Worm (Caenorhabditis elegans) whole organism, L2 larva: ENCODE measurements around the gene K09C6.2.

Experiments
- C34F6.9 ChIP-seq: fragments of 150-350 bp; optimal IDR thresholded peaks from 2 replicates; lab custom pipeline; 2014; ENCODE audit warnings: missing biosample characterization, missing genetic modification characterization
- F13H6.1 ChIP-seq: sonication (generic microtip); optimal IDR thresholded peaks from 2 replicates; lab custom pipeline; 2016; ENCODE audit warnings: missing genetic modification characterization, missing compliant biosample characterization
- R02D3.7 ChIP-seq: fragments of 150-350 bp; optimal IDR thresholded peaks from 2 replicates; lab custom pipeline; 2014; ENCODE audit warnings: missing biosample characterization, missing genetic modification characterization
- aly-2 ChIP-seq: fragments of 150-350 bp; optimal IDR thresholded peaks from 2 replicates; lab custom pipeline; 2014; ENCODE audit warnings: missing biosample characterization, missing genetic modification characterization
- ama-1 ChIP-seq: fragments of 150-350 bp; optimal IDR thresholded peaks from 2 replicates; lab custom pipeline; 2018; ENCODE audit warnings: inconsistent platforms
- ceh-16 ChIP-seq: fragments of 150-350 bp; optimal IDR thresholded peaks from 2 replicates; lab custom pipeline; 2014; ENCODE audit warnings: missing biosample characterization, missing genetic modification characterization
- crh-2 ChIP-seq: sonication (generic microtip); optimal IDR thresholded peaks from 2 replicates; lab custom pipeline; 2017; ENCODE audit warnings: missing biosample characterization, missing genetic modification characterization
- dmd-4 ChIP-seq: sonication (generic microtip); optimal IDR thresholded peaks from 2 replicates; lab custom pipeline; 2017; ENCODE audit warnings: missing biosample characterization, missing genetic modification characterization
- egl-27 ChIP-seq: sonication (generic microtip); optimal IDR thresholded peaks from 3 replicates; lab custom pipeline; 2017; ENCODE audit warnings: missing biosample characterization, missing genetic modification reagents, missing genetic modification characterization
- elt-1 ChIP-seq: fragments of 150-350 bp; optimal IDR thresholded peaks from 2 replicates; lab custom pipeline; 2014; ENCODE audit warnings: missing biosample characterization, missing genetic modification characterization
- elt-3 ChIP-seq: sonication (generic microtip); optimal IDR thresholded peaks from 2 replicates; lab custom pipeline; 2017; ENCODE audit warnings: missing biosample characterization, missing genetic modification characterization
- fos-1 ChIP-seq: fragments of 150-350 bp; optimal IDR thresholded peaks from 2 replicates; lab custom pipeline; 2014; ENCODE audit warnings: missing biosample characterization, missing genetic modification characterization
- gmeb-1 ChIP-seq: fragments of 150-350 bp; optimal IDR thresholded peaks from 2 replicates; lab custom pipeline; 2014; ENCODE audit warnings: missing biosample characterization, missing genetic modification characterization
- lin-11 ChIP-seq: fragments of 150-350 bp; sonication (generic microtip); optimal IDR thresholded peaks from 2 replicates; lab custom pipeline; 2014; ENCODE audit warnings: missing biosample characterization, missing genetic modification characterization, inconsistent platforms, mixed read lengths
- lin-13 ChIP-seq: fragments of 150-350 bp; optimal IDR thresholded peaks from 2 replicates; lab custom pipeline; 2014; ENCODE audit warnings: missing biosample characterization, missing genetic modification reagents, missing genetic modification characterization
- lin-39 ChIP-seq: fragments of 150-350 bp; optimal IDR thresholded peaks from 2 replicates; lab custom pipeline; 2014; ENCODE audit warnings: missing biosample characterization, missing genetic modification reagents, missing genetic modification characterization
- lsy-2 ChIP-seq, 2 experiments: fragments of 150-350 bp in 1 of 2; sonication (generic microtip) in 1 of 2; optimal IDR thresholded peaks; 2 replicates each; lab custom pipeline; 2014 to 2017; ENCODE audit warnings: missing biosample characterization in 2 of 2, missing genetic modification characterization in 2 of 2
- mab-5 ChIP-seq: fragments of 150-350 bp; optimal IDR thresholded peaks from 2 replicates; lab custom pipeline; 2014; ENCODE audit warnings: missing biosample characterization, missing genetic modification characterization
- mdl-1 ChIP-seq, 2 experiments: fragments of 150-350 bp in 1 of 2; sonication (generic microtip) in 1 of 2; optimal IDR thresholded peaks; 2 replicates each; lab custom pipeline; 2017; ENCODE audit warnings: missing biosample characterization in 2 of 2, missing genetic modification characterization in 2 of 2
- nhr-129 ChIP-seq: fragments of 150-350 bp; optimal IDR thresholded peaks from 2 replicates; lab custom pipeline; 2014; ENCODE audit warnings: missing biosample characterization, missing genetic modification characterization
- nhr-21 ChIP-seq: fragments of 150-350 bp; optimal IDR thresholded peaks from 2 replicates; lab custom pipeline; 2014; ENCODE audit warnings: missing biosample characterization, missing genetic modification characterization
- nhr-23 ChIP-seq: fragments of 150-350 bp; optimal IDR thresholded peaks from 2 replicates; lab custom pipeline; 2014; ENCODE audit warnings: missing biosample characterization, missing genetic modification reagents, missing genetic modification characterization
- nhr-237 ChIP-seq: fragments of 150-350 bp; optimal IDR thresholded peaks from 2 replicates; lab custom pipeline; 2014; ENCODE audit warnings: missing biosample characterization, missing genetic modification characterization
- nhr-77 ChIP-seq: fragments of 150-350 bp; optimal IDR thresholded peaks from 2 replicates; lab custom pipeline; 2014; ENCODE audit warnings: missing biosample characterization, missing genetic modification characterization
- peb-1 ChIP-seq: fragments of 150-350 bp; optimal IDR thresholded peaks from 2 replicates; lab custom pipeline; 2014; ENCODE audit warnings: missing biosample characterization, missing genetic modification characterization
- sem-4 ChIP-seq: fragments of 150-350 bp; optimal IDR thresholded peaks from 2 replicates; lab custom pipeline; 2014; ENCODE audit warnings: missing biosample characterization, missing genetic modification reagents, missing genetic modification characterization
- sma-3 ChIP-seq: sonication (generic microtip); optimal IDR thresholded peaks from 2 replicates; lab custom pipeline; 2016; ENCODE audit warnings: missing genetic modification reagents, missing genetic modification characterization, missing compliant biosample characterization
- sma-9 ChIP-seq, 2 experiments: fragments of 150-350 bp in 1 of 2; sonication (generic microtip) in 1 of 2; optimal IDR thresholded peaks; 2 replicates each; lab custom pipeline; 2014 to 2016; ENCODE audit warnings: missing genetic modification characterization in 2 of 2, mild to moderate bottlenecking in 1 of 2, missing biosample characterization in 1 of 2, missing compliant biosample characterization in 1 of 2, missing genetic modification reagents in 1 of 2, moderate library complexity in 1 of 2
- unc-55 ChIP-seq: fragments of 150-350 bp; sonication (generic microtip); optimal IDR thresholded peaks from 3 replicates; lab custom pipeline; 2014; ENCODE audit warnings: missing biosample characterization, missing genetic modification reagents, missing genetic modification characterization
- unc-62 ChIP-seq: fragments of 150-350 bp; optimal IDR thresholded peaks from 2 replicates; lab custom pipeline; 2014; ENCODE audit warnings: missing biosample characterization, missing genetic modification reagents, missing genetic modification characterization
- zag-1 ChIP-seq: fragments of 150-350 bp; optimal IDR thresholded peaks from 2 replicates; lab custom pipeline; 2014; ENCODE audit warnings: missing biosample characterization, missing genetic modification characterization
- ztf-11 ChIP-seq: sonication (generic microtip); optimal IDR thresholded peaks from 2 replicates; lab custom pipeline; 2017; ENCODE audit warnings: missing biosample characterization, missing genetic modification characterization
- ztf-4 ChIP-seq: fragments of 150-350 bp; optimal IDR thresholded peaks from 2 replicates; lab custom pipeline; 2014; ENCODE audit warnings: missing biosample characterization, missing genetic modification characterization

K09C6.2 gene

DNA sequence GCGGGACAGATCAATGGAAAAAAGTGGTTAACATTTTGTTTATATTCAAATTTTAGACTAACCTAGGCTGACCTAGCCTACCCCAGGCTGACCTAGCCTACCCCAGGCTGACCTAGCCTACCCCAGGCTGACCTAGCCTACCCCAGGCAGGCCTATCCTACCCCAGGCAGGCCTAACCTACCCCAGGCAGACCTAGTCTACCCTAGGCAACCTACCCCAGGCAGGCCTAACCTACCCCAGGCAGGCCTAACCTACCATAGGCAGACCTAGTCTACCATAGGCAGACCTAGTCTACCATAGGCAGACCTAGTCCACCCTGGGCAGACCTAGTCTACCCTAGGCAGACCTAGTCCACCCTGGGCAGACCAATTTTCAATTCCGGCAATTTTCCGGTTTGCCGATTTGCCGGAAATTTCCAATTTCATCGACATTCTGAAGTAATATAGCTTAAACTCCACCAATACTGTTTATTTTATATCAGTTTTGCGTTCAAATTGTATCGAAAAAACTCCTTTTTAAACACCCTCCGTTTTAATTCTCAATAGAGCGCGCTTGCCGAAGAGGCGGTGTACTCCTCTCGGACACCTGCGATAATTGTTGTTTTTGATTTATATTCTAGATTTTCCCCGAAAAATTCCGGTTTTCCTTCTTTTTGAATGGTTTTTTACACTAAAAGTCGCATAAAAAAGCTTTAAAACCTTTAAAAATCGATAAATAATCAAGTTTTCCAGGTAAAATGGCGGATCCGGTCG lies 47.8 kb downstream of the K09C6.2 start, which contains the start of gene trm-2A (continued):
- TF ChIP-seq mab-5 (tag; lab: Kevin White, UChicago) (peak; percentile 26), egl-27 (tag; lab: Kevin White, UChicago) (peak; percentile 19), nhr-77 (tag; lab: Kevin White, UChicago) (peak; percentile 14), C34F6.9 (tag; lab: Kevin White, UChicago) (peak; percentile 62), lin-11 (no peak), crh-2 (tag; lab: Kevin White, UChicago) (peak; percentile 79)

DNA sequence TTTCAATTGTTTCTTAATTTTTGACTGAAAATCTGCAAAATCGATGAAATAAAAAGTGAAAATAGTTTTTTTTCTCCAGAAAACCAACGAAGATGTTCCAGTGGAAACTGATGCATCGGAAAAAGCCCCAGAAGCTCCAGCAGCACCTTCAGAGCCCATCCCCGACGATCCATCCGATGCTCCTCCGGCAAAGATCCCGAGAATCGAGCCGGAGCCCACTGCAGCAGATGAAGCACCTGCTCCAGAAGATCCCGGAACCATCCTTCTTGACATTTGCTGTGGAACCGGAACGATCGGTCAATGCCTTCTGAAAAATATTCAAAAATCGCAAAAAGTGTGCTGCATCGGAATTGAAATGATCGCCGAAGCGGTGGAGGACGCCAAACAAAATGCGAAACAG lies 52.0 kb downstream of the K09C6.2 start:
- TF ChIP-seq R02D3.7 (tag; lab: Kevin White, UChicago) = no peak
- TF ChIP-seq aly-2 (tag; lab: Kevin White, UChicago) = no peak
- no peak for TF ChIP-seq sma-3
- TF ChIP-seq peb-1 (tag; lab: Kevin White, UChicago) = no peak
- no peak for TF ChIP-seq ztf-4 (tag; lab: Kevin White, UChicago)
- no peak for TF ChIP-seq mdl-1 (tag; optimal IDR thresholded peaks at IDR 0.05; lab: Kevin White, UChicago)
- TF ChIP-seq zag-1 (tag; lab: Kevin White, UChicago) = no peak
- TF ChIP-seq elt-1 (tag; lab: Kevin White, UChicago) = no peak
- TF ChIP-seq nhr-23 = no peak
- no peak for TF ChIP-seq fos-1 (tag; lab: Kevin White, UChicago)
- no peak for TF ChIP-seq nhr-21
- no peak for TF ChIP-seq sma-9 (GFP tag; optimal IDR thresholded peaks at IDR 0.05; lab: Kevin White, UChicago)
- no peak for TF ChIP-seq sma-9 (tag; optimal IDR thresholded peaks at IDR 0.05; lab: Kevin White, UChicago)
- TF ChIP-seq lin-13 (GFP tag; lab: Kevin White, UChicago) = no peak
- TF ChIP-seq egl-27 (tag; lab: Kevin White, UChicago) = no peak
- TF ChIP-seq nhr-237 (tag; lab: Kevin White, UChicago) = no peak
- TF ChIP-seq lin-11 = no peak
- TF ChIP-seq nhr-77 (tag; lab: Kevin White, UChicago) = no peak
- no peak for TF ChIP-seq unc-62
- no peak for TF ChIP-seq dmd-4
- TF ChIP-seq, all 48 proteins: peak for 0

DNA sequence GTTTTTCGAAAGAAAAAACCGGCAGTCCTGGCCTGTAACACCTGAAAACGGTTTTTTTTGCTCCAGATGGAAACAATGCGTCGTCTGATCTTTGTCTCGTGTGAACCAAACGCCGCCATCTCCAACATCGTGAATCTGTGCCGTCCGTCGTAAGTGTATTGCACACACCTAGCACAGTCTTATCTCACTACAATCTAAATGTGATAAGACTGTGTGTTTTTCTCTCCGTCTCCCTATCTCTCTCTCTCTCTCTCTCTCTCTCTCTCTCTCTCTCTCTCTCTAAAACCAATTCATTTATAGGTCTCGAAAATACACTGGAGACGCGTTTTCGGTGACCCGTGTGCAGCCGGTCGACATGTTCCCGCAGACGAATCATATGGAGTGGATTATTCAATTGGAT lies 53.9 kb downstream of the K09C6.2 start:
- TF ChIP-seq F13H6.1 (tag; lab: Kevin White, UChicago) (no peak), zag-1 (tag; lab: Kevin White, UChicago) (no peak), nhr-129 (tag; lab: Kevin White, UChicago) (no peak), elt-3 (tag; lab: Kevin White, UChicago) (no peak), unc-55 (GFP tag; lab: Kevin White, UChicago) (no peak), fos-1 (tag; lab: Kevin White, UChicago) (peak; percentile 65), gmeb-1 (tag; lab: Kevin White, UChicago) (peak; percentile 2), sem-4 (no peak), ceh-16 (tag; lab: Kevin White, UChicago) (no peak), sma-3 (no peak), crh-2 (tag; lab: Kevin White, UChicago) (peak; percentile 46), ama-1 (lab: Kevin White, UChicago) (no peak), nhr-21 (no peak), nhr-237 (tag; lab: Kevin White, UChicago) (no peak)

DNA sequence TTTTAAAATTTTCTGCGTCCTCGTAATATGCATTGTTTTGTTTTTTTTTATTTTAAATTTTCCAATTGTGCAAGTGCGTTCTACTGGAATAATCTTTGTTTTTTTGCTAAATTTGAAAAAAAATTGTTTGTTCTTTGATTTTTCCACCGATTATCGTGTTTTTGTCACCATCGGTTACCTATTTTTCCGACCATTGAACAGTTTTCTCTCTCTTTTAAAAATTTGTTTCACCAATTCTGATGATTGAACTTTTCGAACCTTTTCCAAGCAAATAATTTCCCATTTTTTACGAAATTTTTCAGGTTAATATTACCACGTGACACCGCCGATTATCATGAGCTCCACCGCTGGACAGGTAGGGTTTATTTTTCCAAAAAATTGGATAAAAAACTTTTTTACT lies 54.8 kb downstream of the K09C6.2 start, which contains the start of gene adh-5:
Gene adh-5, plus strand, starts transcription at position 301 of the 400 bp plus-strand sequence.
- TF ChIP-seq nhr-129 (tag; lab: Kevin White, UChicago) (no peak), ztf-11 (tag; lab: Kevin White, UChicago) (no peak), C34F6.9 (tag; lab: Kevin White, UChicago) (no peak), ama-1 (lab: Kevin White, UChicago) (no peak), lsy-2 (tag; optimal IDR thresholded peaks at IDR 0.05; lab: Kevin White, UChicago) (no peak), nhr-237 (tag; lab: Kevin White, UChicago) (no peak), lin-39 (tag; lab: Kevin White, UChicago) (no peak), unc-55 (GFP tag; lab: Kevin White, UChicago) (no peak), aly-2 (tag; lab: Kevin White, UChicago) (no peak)
